Worm (Caenorhabditis elegans) whole organism, midembryonic: ENCODE measurements around the gene asp-5.

Experiments
- cog-1 ChIP-seq: sonication (generic microtip); optimal IDR thresholded peaks from 2 replicates; lab custom pipeline; 2016; ENCODE audit warnings: missing genetic modification characterization, missing compliant biosample characterization
- ref-1 ChIP-seq: fragments of 200-800 bp; sonication (Bioruptor generic); conservative IDR thresholded peaks from 2 replicates; pipeline ENCODE4 v1.3.6; 2022; ENCODE audit warnings: missing genetic modification reagents, missing genetic modification characterization, missing compliant biosample characterization

DNA sequence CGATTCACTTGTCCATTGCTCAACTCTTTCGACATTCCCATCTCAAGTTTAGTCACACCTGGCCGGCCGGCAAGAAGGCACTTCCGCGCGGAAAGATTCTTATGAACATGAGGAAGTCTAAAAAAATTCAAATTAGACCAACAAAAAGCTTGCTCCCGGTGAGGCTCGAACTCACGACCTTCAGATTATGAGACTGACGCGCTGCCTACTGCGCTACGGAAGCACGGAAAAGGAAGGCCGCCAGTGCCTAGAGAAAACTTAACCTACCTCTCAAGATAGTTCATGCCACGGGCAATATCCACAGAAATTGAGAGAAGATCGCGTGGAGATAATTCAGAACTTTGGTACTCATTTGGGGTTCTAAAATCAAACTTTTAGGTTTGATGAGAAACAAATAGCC lies 42.1 kb upstream of the asp-5 start:
- TF ChIP-seq ref-1 (GFP tag; lab: Robert Waterston, UW) (no peak), cog-1 (tag; lab: Kevin White, UChicago) (no peak)
